Fruit fly (Drosophila melanogaster): ENCODE results near the gene pie.

dm6 chr2L:10379865-10380264, 42.7 kb downstream of the pie start, which contains the start of gene gny:
- TF ChIP-seq ttk (GFP tag; IDR thresholded peaks at IDR 0.05), result no peak
- no peak for TF ChIP-seq grn (GFP tag; optimal IDR thresholded peaks at IDR 0.05)
- no peak for TF ChIP-seq CG32767 (GFP tag; IDR thresholded peaks at IDR 0.05)
- no peak for TF ChIP-seq CG1832 (GFP tag; optimal IDR thresholded peaks at IDR 0.05)
- TF ChIP-seq CG14860 (GFP tag; IDR thresholded peaks at IDR 0.05; ENCODE audit: partially characterized antibody), result no peak
- TF ChIP-seq exex (tag; optimal IDR thresholded peaks at IDR 0.05), result no peak
- TF ChIP-seq Ada2b (GFP tag; IDR thresholded peaks at IDR 0.05), result no peak
- no peak for TF ChIP-seq ash1 (GFP tag; optimal IDR thresholded peaks at IDR 0.05)
- no peak for TF ChIP-seq CG17359 (tag; optimal IDR thresholded peaks at IDR 0.05)
- TF ChIP-seq CG17186 (GFP tag; optimal IDR thresholded peaks at IDR 0.05), result no peak
- no peak for TF ChIP-seq ftz-f1 (GFP tag; optimal IDR thresholded peaks at IDR 0.05)
- TF ChIP-seq pita (GFP tag; optimal IDR thresholded peaks at IDR 0.05), result no peak
